Fruit fly (Drosophila melanogaster): ENCODE data around the gene Obp93a.
A peak's percentile ranks its signal among the peaks of the same experiment; 100 is the strongest.

The Obp93a gene

dm6 chr3R:21129617-21130016 is at the start of gene Obp93a:
TSS of gene Obp93a (minus strand) at chr3R:21129717.
- TF ChIP-seq noc (tag; optimal IDR thresholded peaks at IDR 0.05) = no peak

DNA sequence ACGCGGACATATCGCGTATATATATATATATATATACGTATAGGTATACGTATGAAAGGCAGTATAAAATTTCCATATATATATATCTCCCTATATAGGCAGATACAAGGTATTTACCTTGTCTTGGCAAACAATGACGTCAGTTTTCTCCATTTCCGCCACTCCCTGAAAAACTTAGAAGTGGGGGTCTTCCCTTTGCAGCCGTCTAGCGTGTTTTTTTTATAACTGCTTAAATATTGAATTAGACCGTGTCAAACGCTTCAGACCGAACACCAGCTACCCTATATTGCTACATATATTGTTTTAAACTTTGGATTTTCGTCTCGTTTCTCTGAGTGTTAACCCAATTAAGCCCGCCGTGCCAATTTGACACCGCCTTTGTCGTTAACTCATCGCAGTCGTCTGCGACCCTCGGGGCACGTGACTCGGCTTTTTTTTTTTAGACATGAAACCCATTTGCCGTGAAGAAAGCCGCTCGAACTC is 47.2 kb upstream of the Obp93a start:
- peak; percentile 11 for TF ChIP-seq noc (tag; optimal IDR thresholded peaks at IDR 0.05)

DNA sequence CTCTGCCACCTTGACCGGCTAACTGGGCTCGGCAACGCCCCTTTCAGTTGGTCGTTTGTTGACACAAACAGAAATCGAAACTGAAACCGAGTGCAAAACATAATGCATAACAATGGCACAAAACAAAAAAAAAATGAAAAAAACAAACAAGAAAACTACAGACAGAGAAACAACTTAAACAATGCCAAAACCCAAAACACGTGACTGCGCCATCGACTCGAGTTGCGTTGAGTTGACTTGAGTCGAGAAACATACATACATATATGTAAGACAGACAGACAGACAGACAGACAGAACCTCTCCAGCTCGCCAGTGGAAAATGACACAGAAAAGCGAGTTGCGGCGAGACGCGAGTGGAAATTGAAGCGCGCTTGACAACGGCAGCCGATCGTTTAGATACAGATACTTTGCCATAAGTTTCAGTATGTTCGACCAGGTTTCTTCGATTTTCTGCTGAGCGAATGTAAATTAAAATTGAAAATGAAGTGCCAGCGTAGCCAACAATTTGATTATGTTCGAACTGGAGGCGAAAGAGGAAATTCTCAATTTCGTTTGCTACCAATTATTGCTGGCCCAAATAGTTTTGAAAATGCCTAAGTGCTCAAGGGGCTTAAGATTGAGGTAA is 40.1 kb upstream of the Obp93a start:
- TF ChIP-seq noc (tag; optimal IDR thresholded peaks at IDR 0.05) = no peak

dm6 chr3R:21168105-21168504 is 38.6 kb upstream of the Obp93a start, which contains the start of gene Snmp1:
TSS of gene Snmp1 (minus strand) at chr3R:21168205.
- no peak for TF ChIP-seq noc (tag; optimal IDR thresholded peaks at IDR 0.05)

dm6 chr3R:21163318-21163828 is 33.9 kb upstream of the Obp93a start, which contains the start of gene CG5810:
TSS of gene CG5810 (plus strand) at chr3R:21163778.
- TF ChIP-seq noc (tag; optimal IDR thresholded peaks at IDR 0.05) = peak; percentile 81

DNA sequence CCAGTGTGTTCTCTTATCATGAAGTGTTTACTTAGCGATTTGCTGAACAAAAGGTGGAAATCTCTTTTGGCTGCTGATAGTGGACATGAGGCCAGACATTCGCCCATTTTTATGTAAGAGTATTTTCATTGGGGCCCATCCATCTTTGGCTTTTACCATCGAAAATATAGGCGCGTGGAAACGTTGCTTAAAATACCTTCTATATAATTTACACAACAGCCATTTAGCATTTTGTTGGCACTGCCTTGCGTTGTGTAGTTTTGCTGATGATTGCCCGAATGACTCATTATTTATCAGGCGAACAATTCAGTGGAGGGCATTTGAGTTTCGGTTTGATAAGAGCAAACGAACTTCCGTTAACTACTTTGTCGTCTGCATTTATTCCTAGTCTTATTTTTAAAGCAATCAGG is 32.1 kb upstream of the Obp93a start:
- TF ChIP-seq noc (tag; optimal IDR thresholded peaks at IDR 0.05) = peak; percentile 76

DNA sequence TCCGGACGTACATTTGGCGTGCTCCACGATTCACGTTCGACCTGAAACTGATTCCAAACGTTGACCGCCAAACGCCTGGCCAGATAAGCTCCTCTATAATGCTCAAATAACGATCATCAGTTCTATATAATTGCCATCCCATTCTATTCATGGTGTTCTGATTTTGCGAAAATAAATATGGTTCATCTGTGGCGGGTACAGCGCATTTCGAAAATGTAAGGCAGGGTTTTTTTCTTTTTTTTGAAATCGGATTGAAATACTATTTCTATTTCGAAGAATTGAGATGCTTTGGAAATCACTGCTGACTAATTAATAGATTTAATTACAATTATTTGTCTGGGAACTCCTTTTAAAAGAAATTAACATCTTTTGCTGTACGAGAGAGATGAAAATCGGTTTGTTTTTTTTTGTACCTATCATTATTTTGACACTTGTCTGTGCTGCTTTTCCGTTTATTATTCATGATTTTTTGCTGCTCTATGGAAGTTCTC is 31.6 kb upstream of the Obp93a start, which contains the start of gene cDIP:
cDIP (minus strand) TSS at position 51 of the 491 bp plus-strand sequence.
- TF ChIP-seq noc (tag; optimal IDR thresholded peaks at IDR 0.05) = no peak

- TF ChIP-seq noc (tag; optimal IDR thresholded peaks at IDR 0.05) = no peak
These were observed 29.1 kb upstream of the Obp93a start for dm6 chr3R:21158643-21159042.

- TF ChIP-seq noc (tag; optimal IDR thresholded peaks at IDR 0.05) = peak; percentile 92
These were observed 27.3 kb upstream of the Obp93a start for dm6 chr3R:21156572-21157480.

DNA sequence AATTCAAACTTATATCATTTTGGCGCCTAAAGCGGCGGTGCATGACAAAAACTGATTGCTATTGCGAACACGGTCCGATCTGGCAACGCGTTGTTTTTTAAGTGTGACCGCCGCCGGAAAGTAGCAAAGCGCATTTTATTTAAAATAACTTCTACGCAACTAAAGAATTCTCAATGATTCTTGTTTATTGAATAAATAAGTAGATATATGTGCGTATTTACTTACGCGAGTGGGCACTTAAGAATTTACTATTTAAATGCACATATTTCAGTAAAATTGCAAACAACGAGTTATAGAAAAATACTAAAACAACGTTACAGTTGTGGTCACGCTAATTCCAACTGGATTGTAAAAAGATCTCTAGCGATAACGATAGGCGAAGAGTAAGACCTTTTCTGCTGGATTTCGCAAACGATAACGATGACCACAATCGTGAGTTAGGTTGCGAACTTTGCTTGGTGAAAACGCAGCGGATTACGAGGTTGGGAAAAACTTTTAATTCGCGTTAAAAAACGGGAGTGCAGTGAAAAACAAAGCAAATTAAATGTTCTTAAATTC is 26.5 kb upstream of the Obp93a start:
- no peak for TF ChIP-seq noc (tag; optimal IDR thresholded peaks at IDR 0.05)

DNA sequence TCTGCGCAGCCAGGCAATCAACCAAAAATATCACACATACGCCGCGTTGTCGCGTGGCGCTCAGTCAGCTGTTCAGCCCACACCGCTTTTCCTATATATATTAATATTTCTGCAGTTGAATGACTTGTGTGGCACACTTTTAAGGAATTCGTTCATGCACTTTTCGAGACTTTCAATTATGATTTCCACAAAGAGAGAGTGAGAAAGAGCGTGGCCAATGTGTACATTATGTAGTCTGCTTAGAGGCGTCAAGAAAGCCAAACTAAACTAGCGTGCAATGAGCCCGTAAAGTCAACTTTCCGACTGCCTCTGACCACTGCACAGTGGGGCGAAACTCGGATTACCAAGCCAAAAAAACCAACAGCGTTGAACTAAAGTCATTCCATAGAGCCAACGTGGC is 24.6 kb upstream of the Obp93a start:
- no peak for TF ChIP-seq noc (tag; optimal IDR thresholded peaks at IDR 0.05)

DNA sequence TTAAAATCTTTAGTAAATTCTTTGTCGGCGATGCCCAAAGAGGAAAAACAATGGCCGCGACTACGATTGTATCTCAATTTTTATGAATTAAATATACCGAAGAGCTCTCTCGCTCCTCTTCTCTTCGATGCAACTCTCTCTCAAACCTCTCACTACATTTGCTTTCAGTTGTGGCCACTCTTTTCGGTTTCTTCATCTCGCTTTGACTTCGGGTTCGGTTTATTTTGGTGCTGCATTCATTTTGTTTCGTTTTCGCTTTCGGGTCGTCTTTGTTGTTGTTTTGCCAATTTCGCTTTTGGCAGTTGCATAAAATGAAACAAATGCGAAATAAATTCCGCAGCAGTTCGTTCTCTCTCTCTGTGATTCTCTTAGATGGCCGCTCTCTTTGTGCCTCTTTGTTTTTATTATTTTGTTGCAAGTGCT is 23.4 kb upstream of the Obp93a start:
- TF ChIP-seq noc (tag; optimal IDR thresholded peaks at IDR 0.05) = no peak

DNA sequence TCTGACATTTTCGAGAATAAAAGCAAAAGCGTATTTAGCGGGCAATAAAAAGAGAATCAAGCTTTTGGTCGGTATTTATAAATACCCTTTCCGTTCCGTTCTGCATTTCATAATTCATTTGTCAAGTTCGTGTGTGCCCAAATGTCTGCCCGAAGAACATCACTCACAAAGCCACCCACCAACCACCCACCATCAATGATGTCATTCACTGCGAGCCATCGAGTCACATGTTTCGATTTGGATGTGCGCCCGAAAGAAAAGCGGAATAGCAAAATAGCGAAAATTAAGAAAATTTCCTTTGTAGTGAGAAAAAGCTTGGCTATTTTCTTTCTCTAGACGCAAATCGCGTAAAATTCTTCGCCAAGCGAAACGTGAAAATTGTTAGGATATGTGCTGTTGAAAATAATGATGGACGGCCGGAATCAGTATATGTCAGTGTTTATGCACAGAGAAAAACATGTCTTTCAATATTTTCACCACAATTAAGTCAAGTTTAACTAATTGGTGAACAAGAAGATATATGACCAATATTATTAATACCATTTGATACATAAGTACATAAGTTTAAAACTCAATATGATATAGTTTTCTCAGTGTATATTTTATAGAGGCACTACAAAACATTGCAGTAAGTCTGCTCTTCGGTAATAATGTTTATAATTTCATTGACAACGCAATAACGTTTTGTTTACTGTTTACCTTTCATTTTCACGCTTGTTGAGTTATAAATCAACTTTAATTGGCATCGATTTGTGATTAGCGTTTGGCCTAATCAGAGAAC is 21.8 kb upstream of the Obp93a start:
- TF ChIP-seq noc (tag; optimal IDR thresholded peaks at IDR 0.05) = peak; percentile 64

DNA sequence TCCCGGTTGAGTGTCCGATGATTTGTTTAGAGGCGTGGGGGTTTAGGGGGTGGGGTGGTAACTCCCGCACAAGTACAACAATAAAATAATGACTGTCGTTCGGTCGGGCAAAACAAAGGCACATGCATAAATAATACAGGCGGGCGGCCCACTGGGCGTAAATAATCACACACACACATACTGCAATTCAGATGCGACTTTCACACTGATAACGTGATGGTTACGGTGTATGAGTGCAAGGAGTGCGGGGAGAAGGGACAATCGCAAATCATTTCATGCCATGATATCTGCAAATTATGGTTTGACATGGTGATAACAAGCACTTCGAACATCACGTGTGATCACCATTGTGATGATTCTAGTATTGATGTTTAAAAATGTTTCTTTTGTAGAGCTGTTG is 20.6 kb upstream of the Obp93a start:
- peak; percentile 71 for TF ChIP-seq noc (tag; optimal IDR thresholded peaks at IDR 0.05)

- peak; percentile 71 for TF ChIP-seq noc (tag; optimal IDR thresholded peaks at IDR 0.05)
These were observed 11.8 kb upstream of the Obp93a start for dm6 chr3R:21141341-21141740.
